Worm (Caenorhabditis elegans) whole organism, L3 larva: ENCODE data around the gene srbc-75.

Experiments
- ceh-82 ChIP-seq: fragments of 150-350 bp; optimal IDR thresholded peaks from 2 replicates; lab custom pipeline; 2014; ENCODE audit warnings: missing biosample characterization, missing genetic modification characterization
- fos-1 ChIP-seq: fragments of 150-350 bp; optimal IDR thresholded peaks from 2 replicates; lab custom pipeline; 2014; ENCODE audit warnings: missing biosample characterization, missing genetic modification characterization
- mdl-1 ChIP-seq: fragments of 150-350 bp; optimal IDR thresholded peaks from 2 replicates; lab custom pipeline; 2014; ENCODE audit warnings: missing biosample characterization, missing genetic modification characterization
- nhr-12 ChIP-seq: fragments of 150-350 bp; optimal IDR thresholded peaks from 2 replicates; lab custom pipeline; 2014; ENCODE audit warnings: missing biosample characterization, missing genetic modification characterization
- pha-4 ChIP-seq: fragments of 150-350 bp; optimal IDR thresholded peaks from 2 replicates; lab custom pipeline; 2014; ENCODE audit warnings: missing biosample characterization, missing genetic modification reagents, missing genetic modification characterization
- tbx-2 ChIP-seq: sonication (generic microtip); optimal IDR thresholded peaks from 2 replicates; lab custom pipeline; 2016; ENCODE audit warnings: mild to moderate bottlenecking, missing genetic modification characterization, missing compliant biosample characterization

DNA sequence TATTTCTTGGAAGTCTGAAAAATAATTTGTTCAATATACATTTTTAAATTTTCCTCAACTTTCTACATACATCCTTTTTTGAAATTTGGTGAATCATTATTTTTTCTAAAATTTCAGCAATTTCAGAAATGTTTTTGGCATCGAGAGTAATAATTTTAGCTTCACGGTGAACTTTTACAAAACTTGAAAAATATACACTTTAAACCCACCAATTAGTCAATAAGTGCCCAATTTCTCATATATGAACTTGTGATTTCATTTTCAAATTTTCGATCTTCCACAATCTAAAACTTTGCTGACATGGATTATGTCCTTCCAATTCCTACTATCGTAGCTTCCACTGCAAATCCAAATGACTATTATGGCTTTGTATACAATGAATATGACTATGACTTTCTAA is 30.0 kb upstream of the srbc-75 start, which contains the start of gene srw-24:
- TF ChIP-seq mdl-1 (tag; lab: Kevin White, UChicago) (no peak), fos-1 (tag; lab: Kevin White, UChicago) (no peak), tbx-2 (tag; lab: Kevin White, UChicago) (no peak), ceh-82 (tag; lab: Kevin White, UChicago) (no peak), nhr-12 (tag; lab: Kevin White, UChicago) (no peak), pha-4 (tag; lab: Kevin White, UChicago) (no peak)
